Worm (Caenorhabditis elegans): ENCODE data around the gene C03C10.7.

C03C10.7 gene

DNA sequence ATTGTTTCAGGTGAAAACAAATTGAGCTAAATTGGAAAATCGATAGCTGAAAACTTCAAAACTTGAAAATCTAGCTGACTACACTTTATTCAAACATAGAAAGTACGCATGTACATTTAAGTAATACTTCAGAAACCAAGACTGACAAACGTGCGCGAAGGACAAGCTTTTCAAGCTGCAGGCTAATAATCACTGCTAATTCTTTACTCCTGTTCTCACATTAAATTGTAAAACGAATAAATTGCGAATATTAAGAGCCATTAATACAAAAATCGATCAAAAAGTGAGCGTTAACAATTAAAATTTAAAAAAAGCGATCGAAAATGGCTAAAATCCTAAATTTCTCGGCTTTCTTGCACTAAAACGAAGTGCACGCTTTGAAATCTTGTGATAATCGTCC, 8.8 kb upstream of the C03C10.7 start:
- TF ChIP-seq nhr-76 (tag; optimal IDR thresholded peaks at IDR 0.05) (no peak), lin-13 (tag; optimal IDR thresholded peaks at IDR 0.05) (no peak), lsy-2 (tag; optimal IDR thresholded peaks at IDR 0.05) (no peak), M03D4.4 (tag; optimal IDR thresholded peaks at IDR 0.05) (no peak), ztf-11 (tag; optimal IDR thresholded peaks at IDR 0.05) (no peak), nhr-28 (tag; optimal IDR thresholded peaks at IDR 0.05) (no peak), ceh-39 (tag; optimal IDR thresholded peaks at IDR 0.05) (no peak), snpc-4 (tag; optimal IDR thresholded peaks at IDR 0.05) (no peak), unc-39 (tag; optimal IDR thresholded peaks at IDR 0.05) (no peak), nhr-2 (tag; optimal IDR thresholded peaks at IDR 0.05) (no peak), elt-1 (tag; optimal IDR thresholded peaks at IDR 0.05; ENCODE audit: borderline replicate concordance, insufficient read depth) (no peak), mep-1 (tag; optimal IDR thresholded peaks at IDR 0.05) (no peak), nhr-12 (tag; optimal IDR thresholded peaks at IDR 0.05) (no peak), bed-3 (GFP tag; optimal IDR thresholded peaks at IDR 0.05) (no peak), sem-2 (GFP tag; optimal IDR thresholded peaks at IDR 0.05) (no peak), zip-8 (tag; optimal IDR thresholded peaks at IDR 0.05) (no peak), unc-62 (GFP tag; optimal IDR thresholded peaks at IDR 0.05) (no peak), tbx-8 (GFP tag; optimal IDR thresholded peaks at IDR 0.05) (no peak), ham-2 (GFP tag; optimal IDR thresholded peaks at IDR 0.05) (no peak), unc-120 (tag; optimal IDR thresholded peaks at IDR 0.05; ENCODE audit: poor library complexity, severe bottlenecking) (no peak)

DNA sequence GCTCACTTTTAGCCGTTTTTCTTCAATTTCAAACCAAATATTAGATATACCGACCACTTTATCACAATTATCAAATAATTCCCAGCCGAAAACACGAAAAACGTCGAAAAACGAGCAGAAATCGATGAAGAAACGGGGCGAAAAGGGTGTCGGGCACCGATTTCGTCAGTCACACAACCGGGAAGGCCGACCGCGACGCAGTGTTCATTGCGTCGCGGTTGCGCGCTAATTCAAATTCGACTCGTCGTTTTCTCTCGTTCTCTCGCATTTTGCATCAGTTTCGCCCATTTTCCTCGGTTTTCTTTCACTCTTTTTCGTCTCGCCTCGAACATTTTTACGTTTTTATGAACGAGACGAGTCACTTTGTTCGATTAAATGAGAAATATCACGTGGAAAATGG, 8.3 kb upstream of the C03C10.7 start:
- TF ChIP-seq snpc-4 (tag; optimal IDR thresholded peaks at IDR 0.05), result no peak
- peak; percentile 45 for TF ChIP-seq sptf-1 (tag; optimal IDR thresholded peaks at IDR 0.05)
- TF ChIP-seq flh-1 (GFP tag; optimal IDR thresholded peaks at IDR 0.05), result no peak
- TF ChIP-seq mls-2 (tag; optimal IDR thresholded peaks at IDR 0.05), result peak; percentile 27
- peak; percentile 68 for TF ChIP-seq ceh-39 (tag; optimal IDR thresholded peaks at IDR 0.05)
- TF ChIP-seq unc-62 (GFP tag; optimal IDR thresholded peaks at IDR 0.05), result no peak
- TF ChIP-seq nhr-12 (tag; optimal IDR thresholded peaks at IDR 0.05), result no peak
- TF ChIP-seq lin-32 (GFP tag; optimal IDR thresholded peaks at IDR 0.05), result no peak
- peak; percentile 83 for TF ChIP-seq ces-1 (GFP tag; optimal IDR thresholded peaks at IDR 0.05)
- no peak for TF ChIP-seq cnd-1 (tag; optimal IDR thresholded peaks at IDR 0.05)
- no peak for TF ChIP-seq zip-8 (tag; optimal IDR thresholded peaks at IDR 0.05)
- peak; percentile 43 for TF ChIP-seq hlh-1 (tag; optimal IDR thresholded peaks at IDR 0.05)
- peak; percentile 24 for TF ChIP-seq ham-2 (GFP tag; optimal IDR thresholded peaks at IDR 0.05)
- TF ChIP-seq ceh-83 (GFP tag; optimal IDR thresholded peaks at IDR 0.05), result peak; percentile 27
- TF ChIP-seq mep-1 (tag; optimal IDR thresholded peaks at IDR 0.05), result peak; percentile 77
- TF ChIP-seq unc-120 (tag; optimal IDR thresholded peaks at IDR 0.05; ENCODE audit: poor library complexity, severe bottlenecking), result peak; percentile 16
- TF ChIP-seq lin-13 (tag; optimal IDR thresholded peaks at IDR 0.05), result peak; percentile 79
- TF ChIP-seq pha-4 (tag; optimal IDR thresholded peaks at IDR 0.05), result peak; percentile 74
- TF ChIP-seq nhr-237 (tag; optimal IDR thresholded peaks at IDR 0.05), result peak; percentile 54
- peak; percentile 79 for TF ChIP-seq lsy-2 (tag; optimal IDR thresholded peaks at IDR 0.05)

ce11 chrIII:4088338-4088918, 7.4 kb upstream of the C03C10.7 start:
- TF ChIP-seq unc-120 (tag; optimal IDR thresholded peaks at IDR 0.05; ENCODE audit: poor library complexity, severe bottlenecking) (peak; percentile 15), lsy-2 (tag; optimal IDR thresholded peaks at IDR 0.05) (peak; percentile 2), ces-1 (GFP tag; optimal IDR thresholded peaks at IDR 0.05) (peak; percentile 85), ham-2 (GFP tag; optimal IDR thresholded peaks at IDR 0.05) (no peak)

DNA sequence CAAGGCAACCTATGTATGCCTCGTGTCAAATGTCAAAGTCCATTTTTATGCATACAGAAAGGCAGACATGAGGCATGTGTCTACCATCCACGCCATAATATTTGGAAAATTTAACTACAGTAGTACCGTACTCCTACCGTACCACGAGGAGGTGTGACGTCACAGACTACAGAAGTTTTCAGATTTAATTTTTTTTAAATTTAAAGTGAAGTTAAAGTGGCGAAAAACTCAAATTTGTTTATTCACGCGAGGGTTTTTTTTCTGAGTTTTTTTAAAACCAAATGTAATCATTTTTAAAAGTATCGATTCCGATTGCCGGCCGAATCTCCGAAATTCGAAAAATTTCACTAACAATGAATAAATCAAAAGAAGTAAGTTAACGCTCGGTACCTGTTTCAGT, 5.1 kb upstream of the C03C10.7 start, which contains the start of gene C03C10.2:
TSS of gene C03C10.2 (plus strand) at position 301 of the 400 bp plus-strand sequence.
- TF ChIP-seq lin-32 (GFP tag; optimal IDR thresholded peaks at IDR 0.05) (no peak), snpc-4 (tag; optimal IDR thresholded peaks at IDR 0.05) (no peak), nhr-28 (tag; optimal IDR thresholded peaks at IDR 0.05) (no peak), lsy-2 (tag; optimal IDR thresholded peaks at IDR 0.05) (no peak), mls-2 (tag; optimal IDR thresholded peaks at IDR 0.05) (no peak), lin-13 (tag; optimal IDR thresholded peaks at IDR 0.05) (no peak), sem-2 (GFP tag; optimal IDR thresholded peaks at IDR 0.05) (no peak), nhr-76 (tag; optimal IDR thresholded peaks at IDR 0.05) (no peak), nhr-12 (tag; optimal IDR thresholded peaks at IDR 0.05) (no peak), elt-3 (tag; optimal IDR thresholded peaks at IDR 0.05) (no peak), M03D4.4 (tag; optimal IDR thresholded peaks at IDR 0.05) (no peak), zip-8 (tag; optimal IDR thresholded peaks at IDR 0.05) (no peak), sptf-1 (tag; optimal IDR thresholded peaks at IDR 0.05) (no peak), unc-120 (tag; optimal IDR thresholded peaks at IDR 0.05; ENCODE audit: poor library complexity, severe bottlenecking) (no peak), elt-1 (tag; optimal IDR thresholded peaks at IDR 0.05; ENCODE audit: borderline replicate concordance, insufficient read depth) (no peak)
